Worm (Caenorhabditis elegans): Measurements from ENCODE around the gene W03C9.5.
A peak's percentile ranks its signal among the peaks of the same experiment; 100 is the strongest.

Gene W03C9.5

DNA sequence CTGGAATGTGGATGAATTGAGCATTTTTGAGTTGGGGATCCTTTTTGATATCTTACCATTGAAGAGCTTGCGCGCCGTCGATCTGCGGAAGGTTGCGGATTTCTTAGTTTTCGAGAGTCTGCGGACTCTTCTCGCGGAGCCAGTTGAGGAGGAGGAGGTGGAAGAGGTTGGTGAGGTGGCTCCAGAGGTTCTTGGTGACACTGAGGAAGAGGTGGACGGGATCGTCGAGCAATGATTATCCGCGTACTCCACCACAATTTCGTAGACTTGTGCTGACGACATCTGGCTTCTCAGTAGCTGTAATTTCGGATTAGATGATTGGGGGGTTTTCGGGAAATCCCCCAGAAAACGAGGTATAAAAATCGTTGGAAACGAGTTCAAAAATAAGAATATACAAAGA, 10.0 kb upstream of the W03C9.5 start, which contains the start of gene Y17G7B.21 (continued):
- TF ChIP-seq T26A8.4 (GFP tag; IDR thresholded peaks at IDR 0.05) (0 out of 2 replicates have a peak, but pooled peaks have one; percentile 42), mxl-2 (GFP tag; conservative IDR thresholded peaks at IDR 0.05) (0 out of 2 replicates have a peak, but pooled peaks have one; percentile 23), ceh-62 (tag; optimal IDR thresholded peaks at IDR 0.05) (no peak), F26F4.8 (GFP tag; conservative IDR thresholded peaks at IDR 0.05) (0 out of 2 replicates have a peak, but pooled peaks have one; percentile 3), fos-1 (tag; optimal IDR thresholded peaks at IDR 0.05) (no peak), ztf-7 (tag; optimal IDR thresholded peaks at IDR 0.05) (no peak), snpc-1.2 (GFP tag; IDR thresholded peaks at IDR 0.05) (peak; percentile 42), mep-1 (tag; optimal IDR thresholded peaks at IDR 0.05) (no peak), skn-1 (tag; optimal IDR thresholded peaks at IDR 0.05) (no peak), nhr-11 (tag; optimal IDR thresholded peaks at IDR 0.05) (no peak), egl-27 (tag; optimal IDR thresholded peaks at IDR 0.05) (no peak), ZK337.2 (GFP tag; IDR thresholded peaks at IDR 0.05) (no peak), lin-1 (GFP tag; IDR thresholded peaks at IDR 0.05) (no peak), ceh-44 (GFP tag; IDR thresholded peaks at IDR 0.05) (no peak), daf-19 (GFP tag; conservative IDR thresholded peaks at IDR 0.05) (no peak), nhr-28 (tag; optimal IDR thresholded peaks at IDR 0.05) (no peak), hif-1 (tag; optimal IDR thresholded peaks at IDR 0.05) (no peak), Y48G9A.11 (GFP tag; IDR thresholded peaks at IDR 0.05) (no peak), T20F7.1 (GFP tag; optimal IDR thresholded peaks at IDR 0.05) (no peak), mes-2 (tag; optimal IDR thresholded peaks at IDR 0.05; ENCODE audit: poor library complexity, severe bottlenecking) (peak; percentile 58), madf-5 (GFP tag; IDR thresholded peaks at IDR 0.05) (0 out of 4 replicates have a peak, but pooled peaks of 1 of the 2 experiments have one; percentile 33), hlh-11 (tag; optimal IDR thresholded peaks at IDR 0.05) (no peak), lin-29 (GFP tag; IDR thresholded peaks at IDR 0.05) (no peak), lin-15B (tag; optimal IDR thresholded peaks at IDR 0.05) (no peak), daf-8 (GFP tag; IDR thresholded peaks at IDR 0.05) (no peak), dmd-6 (GFP tag; IDR thresholded peaks at IDR 0.05) (no peak), F37D6.2 (tag; optimal IDR thresholded peaks at IDR 0.05) (no peak), set-16 (GFP tag; IDR thresholded peaks at IDR 0.05) (peak; percentile 85), lim-7 (GFP tag; IDR thresholded peaks at IDR 0.05) (0 out of 2 replicates have a peak, but pooled peaks have one; percentile 10), dmd-8 (GFP tag; IDR thresholded peaks at IDR 0.05) (no peak), zag-1 (tag; optimal IDR thresholded peaks at IDR 0.05) (no peak), gei-8 (GFP tag; optimal IDR thresholded peaks at IDR 0.05) (no peak), rbr-2 (tag; optimal IDR thresholded peaks at IDR 0.05) (no peak), php-3 (GFP tag; IDR thresholded peaks at IDR 0.05) (no peak), snpc-4 (tag; optimal IDR thresholded peaks at IDR 0.05) (no peak), zfp-3 (GFP tag; conservative IDR thresholded peaks at IDR 0.05) (no peak), D1046.2 (GFP tag; IDR thresholded peaks at IDR 0.05) (no peak), arid-1 (GFP tag; conservative IDR thresholded peaks at IDR 0.05) (peak; percentile 59; the same call in 1 of the 2 replicates), unc-130 (GFP tag; optimal IDR thresholded peaks at IDR 0.05) (no peak), lin-38 (GFP tag; IDR thresholded peaks at IDR 0.05) (peak; percentile 78), nhr-111 (GFP tag; optimal IDR thresholded peaks at IDR 0.05) (no peak), mdl-1 (tag; optimal IDR thresholded peaks at IDR 0.05) (no peak), zip-11 (GFP tag; IDR thresholded peaks at IDR 0.05) (no peak), F10B5.3 (tag; optimal IDR thresholded peaks at IDR 0.05) (no peak), dmd-9 (GFP tag; IDR thresholded peaks at IDR 0.05) (no peak), tra-1 (GFP tag; IDR thresholded peaks at IDR 0.05) (peak; percentile 40; the same call in 1 of the 2 replicates), dve-1 (tag; optimal IDR thresholded peaks at IDR 0.05; ENCODE audit: insufficient read depth) (no peak), duxl-1 (tag; optimal IDR thresholded peaks at IDR 0.05; ENCODE audit: poor library complexity) (no peak), lsy-2 (tag; optimal IDR thresholded peaks at IDR 0.05) (no peak), daf-16 (GFP tag; optimal IDR thresholded peaks at IDR 0.05) (peak in 1 of 2 experiments; percentile 4), daf-16 (tag; optimal IDR thresholded peaks at IDR 0.05) (no peak), nhr-48 (tag; optimal IDR thresholded peaks at IDR 0.05) (no peak)

Measured in whole organism, L4 larva.